Fruit fly (Drosophila melanogaster) whole organism, prepupa: ENCODE data around the gene Alp10.
A peak's percentile ranks its signal among the peaks of the same experiment; 100 is the strongest.

Experiments
- CG16779 ChIP-seq: fragments of 200-800 bp; sonication (Bioruptor generic); optimal IDR thresholded peaks from 3 replicates; lab custom pipeline; 2017; ENCODE audit warnings: missing biosample characterization, mild to moderate bottlenecking, missing genetic modification characterization
- CG34406 ChIP-seq: fragments of 200-800 bp; sonication (Bioruptor generic); optimal IDR thresholded peaks from 3 replicates; lab custom pipeline; 2016; ENCODE audit warnings: missing biosample characterization, missing genetic modification characterization
- CG4318 ChIP-seq: fragments of 200-800 bp; sonication (Bioruptor generic); optimal IDR thresholded peaks from 3 replicates; lab custom pipeline; 2017; ENCODE audit warnings: missing biosample characterization, mild to moderate bottlenecking, missing genetic modification characterization
- CG6792 ChIP-seq: fragments of 200-800 bp; sonication (Bioruptor generic); optimal IDR thresholded peaks from 3 replicates; lab custom pipeline; 2016; ENCODE audit warnings: missing biosample characterization, missing genetic modification characterization
- CG6808 ChIP-seq: fragments of 200-800 bp; sonication (Bioruptor generic); optimal IDR thresholded peaks from 3 replicates; lab custom pipeline; 2017; ENCODE audit warnings: missing biosample characterization, missing genetic modification characterization, mild to moderate bottlenecking, moderate library complexity, missing genetic modification reagents
- CG8632 ChIP-seq: fragments of 200-800 bp; sonication (Bioruptor generic); optimal IDR thresholded peaks from 3 replicates; lab custom pipeline; 2016; ENCODE audit warnings: missing biosample characterization, missing genetic modification characterization
- Eip75B ChIP-seq: fragments of 200-800 bp; sonication (Bioruptor generic); optimal IDR thresholded peaks from 3 replicates; lab custom pipeline; 2016; ENCODE audit warnings: missing biosample characterization, missing genetic modification characterization
- Eip78C ChIP-seq: fragments of 200-800 bp; sonication (Bioruptor generic); peaks from one replicate; lab custom pipeline; 2016; ENCODE audit warnings: missing biosample characterization, missing genetic modification characterization
- Hr38 ChIP-seq: sonication (Bioruptor generic); optimal IDR thresholded peaks from 2 replicates; lab custom pipeline; 2016; ENCODE audit warnings: missing biosample characterization, missing genetic modification characterization
- dsx ChIP-seq: fragments of 200-800 bp; optimal IDR thresholded peaks from 3 replicates; lab custom pipeline; 2019; ENCODE audit warnings: missing biosample characterization, mild to moderate bottlenecking, missing genetic modification characterization, moderate library complexity; ENCODE audit not compliant: poor library complexity, severe bottlenecking
- lz ChIP-seq: fragments of 200-800 bp; sonication (Bioruptor generic); optimal IDR thresholded peaks from 3 replicates; lab custom pipeline; 2016; ENCODE audit warnings: missing biosample characterization, missing genetic modification characterization

DNA sequence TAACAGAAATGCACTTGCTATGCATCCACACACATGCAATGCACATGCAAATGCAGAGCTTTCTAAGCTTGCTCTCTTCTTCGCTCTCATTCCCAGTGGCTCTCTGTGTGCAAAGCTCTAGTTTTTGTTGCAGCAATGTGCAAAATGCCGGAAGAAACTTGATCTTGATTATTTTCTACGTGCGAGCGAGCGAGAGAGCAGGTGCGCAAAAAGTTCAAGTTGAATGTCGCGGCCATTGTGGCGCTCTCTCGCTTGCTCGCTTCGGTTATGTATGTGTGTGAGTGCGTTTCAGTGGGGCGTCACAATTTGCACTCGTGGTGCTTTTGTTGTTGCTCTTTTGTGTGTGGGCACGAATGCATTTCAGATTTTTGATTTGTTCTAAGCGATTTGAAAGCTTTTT lies 15.5 kb upstream of the Alp10 start:
- peak; percentile 38 for TF ChIP-seq Eip78C (GFP tag; lab: Kevin White, UChicago)
- TF ChIP-seq CG16779 (tag; lab: Kevin White, UChicago) = no peak
- TF ChIP-seq CG4318 (GFP tag; lab: Kevin White, UChicago) = no peak
- TF ChIP-seq CG34406 (GFP tag; lab: Kevin White, UChicago) = no peak
- TF ChIP-seq dsx = peak; percentile 61
- no peak for TF ChIP-seq CG6792 (GFP tag; lab: Kevin White, UChicago)
- TF ChIP-seq CG8632 = no peak
- no peak for TF ChIP-seq CG6808 (GFP tag; lab: Kevin White, UChicago)
- peak; percentile 15 for TF ChIP-seq Eip75B (GFP tag; lab: Kevin White, UChicago)
- no peak for TF ChIP-seq Hr38 (GFP tag; lab: Kevin White, UChicago)
- no peak for TF ChIP-seq lz (GFP tag; lab: Kevin White, UChicago)
